Worm (Caenorhabditis elegans): Measurements from ENCODE around the gene F35B12.10.

DNA sequence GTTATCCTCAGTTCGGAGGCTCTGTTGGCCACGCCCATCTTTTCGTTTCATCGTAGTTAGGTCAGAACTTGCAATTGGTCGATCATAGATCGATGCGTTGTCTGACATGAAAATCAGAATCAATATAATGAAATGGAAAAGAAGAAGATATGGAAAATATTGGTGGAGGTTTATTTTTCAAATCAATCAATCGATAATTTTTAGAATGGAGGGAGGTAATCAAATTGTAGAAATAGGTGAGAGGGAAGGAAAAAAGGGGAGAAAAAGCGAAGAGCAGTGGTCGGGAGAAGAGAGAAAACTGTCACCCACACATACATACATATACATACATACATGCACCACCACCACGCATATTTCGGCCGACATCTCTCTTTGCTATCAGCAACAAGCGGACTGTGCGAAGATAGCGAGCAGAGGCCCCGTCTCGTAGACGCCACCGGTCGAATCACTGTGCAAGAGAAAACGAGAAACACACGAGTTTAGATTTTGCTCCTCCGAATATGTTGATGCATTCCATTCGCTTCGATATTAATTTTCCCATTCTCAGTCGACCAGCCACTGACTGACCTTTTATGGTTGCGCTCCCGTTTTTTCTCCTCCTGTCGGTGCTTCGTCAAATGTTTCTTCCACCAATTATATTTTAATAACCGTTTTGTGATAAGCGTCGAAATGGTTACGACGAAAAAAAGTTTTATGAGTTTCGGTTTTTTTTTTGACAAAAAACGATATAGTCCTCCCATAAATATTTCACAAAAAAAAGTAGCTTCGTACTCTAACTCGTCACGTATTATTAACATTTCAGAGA is at the start of gene F35B12.10:
- TF ChIP-seq flt-1 (GFP tag; IDR thresholded peaks at IDR 0.05): no peak
- TF ChIP-seq tab-1 (GFP tag; IDR thresholded peaks at IDR 0.05): no peak
- no peak for TF ChIP-seq klf-2 (GFP tag; conservative IDR thresholded peaks at IDR 0.05)
